Worm (Caenorhabditis elegans): ENCODE data around the gene Y49G5B.1.

DNA sequence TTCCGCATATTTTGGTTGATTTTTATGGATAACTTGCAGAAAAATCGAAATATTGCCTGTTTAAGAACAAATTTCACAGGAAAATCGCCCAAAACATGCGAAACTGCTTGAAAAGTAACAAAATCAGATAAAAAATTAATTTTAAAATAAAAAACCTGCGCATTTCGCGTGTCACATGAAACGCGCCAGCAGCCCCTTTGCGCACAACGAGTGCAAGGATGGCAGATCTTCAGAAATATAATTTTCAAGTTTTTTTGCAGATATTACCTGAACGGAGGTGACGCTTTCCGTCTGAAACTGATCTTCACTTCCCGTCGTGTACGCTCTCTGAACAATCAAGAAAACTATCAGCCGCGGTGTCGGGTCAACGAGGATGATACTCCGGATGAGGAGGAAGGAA is 51.8 kb downstream of the Y49G5B.1 start:
- TF ChIP-seq attf-4 (tag; optimal IDR thresholded peaks at IDR 0.05) (no peak), pha-4 (GFP tag; IDR thresholded peaks at IDR 0.05) (no peak), pha-4 (tag; optimal IDR thresholded peaks at IDR 0.05) (no peak), mep-1 (tag; optimal IDR thresholded peaks at IDR 0.05) (peak; percentile 34), unc-62 (GFP tag; optimal IDR thresholded peaks at IDR 0.05 in 1 of 2) (no peak), unc-62 (tag; optimal IDR thresholded peaks at IDR 0.05) (no peak), nhr-25 (tag; optimal IDR thresholded peaks at IDR 0.05; ENCODE audit: borderline replicate concordance, insufficient read depth) (no peak)
